Fruit fly (Drosophila melanogaster) whole organism, embryonic: Measurements from ENCODE around the gene neur.
A peak's percentile ranks its signal among the peaks of the same experiment; 100 is the strongest.

Experiments used
- ATbp ChIP-seq: fragments of 200-800 bp; sonication (Bioruptor generic); optimal IDR thresholded peaks from 2 replicates; lab custom pipeline; 2017; ENCODE audit warnings: missing biosample characterization, mild to moderate bottlenecking, missing genetic modification characterization, missing genetic modification reagents
- BtbVII ChIP-seq: fragments of 200-800 bp; sonication (Bioruptor generic); optimal IDR thresholded peaks from 3 replicates; lab custom pipeline; 2017; ENCODE audit warnings: missing biosample characterization, mild to moderate bottlenecking, missing genetic modification characterization
- CG10321 ChIP-seq: fragments of 200-800 bp; sonication (Bioruptor generic); IDR thresholded peaks from 2 replicates; pipeline ENCODE4 v1.3.6; 2022; ENCODE audit warnings: missing biosample characterization, missing genetic modification characterization
- CG10543 ChIP-seq: fragments of 200-800 bp; sonication (Bioruptor generic); optimal IDR thresholded peaks from 3 replicates; lab custom pipeline; 2017; ENCODE audit warnings: missing biosample characterization, mild to moderate bottlenecking, missing genetic modification characterization, moderate library complexity
- CG11093 ChIP-seq: fragments of 200-800 bp; sonication (Bioruptor generic); IDR thresholded peaks from 3 replicates; pipeline ENCODE4 v1.3.6; 2022; ENCODE audit warnings: missing biosample characterization, missing genetic modification characterization
- CG11723 ChIP-seq: fragments of 200-800 bp; sonication (Bioruptor generic); optimal IDR thresholded peaks from 2 replicates; lab custom pipeline; 2017; ENCODE audit warnings: missing biosample characterization, mild to moderate bottlenecking, missing genetic modification characterization
- CG13624 ChIP-seq: fragments of 200-800 bp; sonication (Bioruptor generic); optimal IDR thresholded peaks from 2 replicates; lab custom pipeline; 2016; ENCODE audit warnings: missing biosample characterization, missing genetic modification characterization
- CG1832 ChIP-seq: fragments of 200-800 bp; sonication (Bioruptor generic); optimal IDR thresholded peaks from 2 replicates; lab custom pipeline; 2017; ENCODE audit warnings: missing biosample characterization, mild to moderate bottlenecking, missing genetic modification characterization, inconsistent platforms
- CG2678 ChIP-seq: fragments of 200-800 bp; sonication (Bioruptor generic); optimal IDR thresholded peaks from 3 replicates; lab custom pipeline; 2019; ENCODE audit warnings: missing biosample characterization, mild to moderate bottlenecking, missing genetic modification characterization, moderate library complexity
- CG2712 ChIP-seq: fragments of 200-800 bp; optimal IDR thresholded peaks from 3 replicates; lab custom pipeline; 2019; ENCODE audit warnings: missing biosample characterization, mild to moderate bottlenecking, missing genetic modification characterization, moderate library complexity
- CG34224 ChIP-seq: fragments of 200-800 bp; sonication (Bioruptor generic); IDR thresholded peaks from 3 replicates; pipeline ENCODE4 v1.3.6; 2022; ENCODE audit warnings: missing biosample characterization, missing genetic modification characterization; ENCODE audit not compliant: partially characterized antibody
- CG7271 ChIP-seq: fragments of 200-800 bp; sonication (Bioruptor generic); optimal IDR thresholded peaks from 2 replicates; lab custom pipeline; 2018; ENCODE audit warnings: missing biosample characterization, mild to moderate bottlenecking, missing genetic modification characterization, moderate library complexity
- CG8281 ChIP-seq: fragments of 200-800 bp; sonication (Bioruptor generic); optimal IDR thresholded peaks from 2 replicates; lab custom pipeline; 2018; ENCODE audit warnings: missing biosample characterization, mild to moderate bottlenecking, missing genetic modification characterization, moderate library complexity
- CG8290 ChIP-seq, 3 experiments: fragments of 200-800 bp; sonication (Bioruptor generic); optimal IDR thresholded peaks; 2 replicates each; lab custom pipeline; 2016 to 2019; ENCODE audit warnings: missing biosample characterization in 3 of 3, missing genetic modification characterization in 3 of 3, mild to moderate bottlenecking in 2 of 3, moderate library complexity in 1 of 3
- CkIIα-i1 ChIP-seq: fragments of 200-800 bp; sonication (Bioruptor generic); IDR thresholded peaks from 2 replicates; pipeline ENCODE4 v1.3.6; 2022; ENCODE audit warnings: missing biosample characterization, missing genetic modification characterization
- GATAe ChIP-seq: fragments of 200-800 bp; sonication (Bioruptor generic); conservative IDR thresholded peaks from 2 replicates; pipeline ENCODE4 v1.3.6; 2022; ENCODE audit warnings: missing biosample characterization, missing genetic modification characterization
- HHEX ChIP-seq: fragments of 200-800 bp; sonication (Bioruptor generic); optimal IDR thresholded peaks from 3 replicates; lab custom pipeline; 2017; ENCODE audit warnings: missing biosample characterization, mild to moderate bottlenecking, missing genetic modification characterization, missing genetic modification reagents
- Hr78 ChIP-seq, 2 experiments: fragments of 200-800 bp in 1 of 2; fragments of >200 bp in 1 of 2; sonication (Bioruptor generic) in 1 of 2; optimal IDR thresholded peaks; 2 replicates each; lab custom pipeline; 2017 to 2019; ENCODE audit warnings: missing biosample characterization in 2 of 2, missing genetic modification characterization in 2 of 2, mild to moderate bottlenecking in 1 of 2, moderate library complexity in 1 of 2
- Jarid2 ChIP-seq: fragments of 200-800 bp; sonication (Bioruptor generic); optimal IDR thresholded peaks from 3 replicates; lab custom pipeline; 2017; ENCODE audit warnings: mild to moderate bottlenecking, missing biosample characterization, missing genetic modification reagents, missing genetic modification characterization
- Kr ChIP-seq: fragments of 200-800 bp; sonication (Bioruptor generic); optimal IDR thresholded peaks from 2 replicates; lab custom pipeline; 2017; ENCODE audit warnings: missing biosample characterization, mild to moderate bottlenecking, missing genetic modification characterization
- Lim3 ChIP-seq: fragments of 200-800 bp; sonication (Bioruptor generic); IDR thresholded peaks from 2 replicates; pipeline ENCODE4 v1.3.6; 2022; ENCODE audit warnings: missing biosample characterization, missing genetic modification characterization
- Myb ChIP-seq: fragments of 200-800 bp; sonication (Bioruptor generic); optimal IDR thresholded peaks from 2 replicates; lab custom pipeline; 2016; ENCODE audit warnings: missing biosample characterization, missing genetic modification characterization
- NFAT ChIP-seq: fragments of 200-800 bp; sonication (Bioruptor generic); IDR thresholded peaks from 2 replicates; pipeline ENCODE4 v1.3.6; 2022; ENCODE audit warnings: missing biosample characterization, missing genetic modification characterization
- NfI ChIP-seq: fragments of 200-800 bp; sonication (Bioruptor generic); optimal IDR thresholded peaks from 3 replicates; lab custom pipeline; 2018; ENCODE audit warnings: missing biosample characterization, mild to moderate bottlenecking, missing genetic modification characterization, moderate library complexity
- Spps ChIP-seq: fragments of 200-800 bp; sonication (Bioruptor generic); optimal IDR thresholded peaks from 2 replicates; lab custom pipeline; 2018; ENCODE audit warnings: missing biosample characterization, mild to moderate bottlenecking, missing genetic modification characterization
- al ChIP-seq: fragments of 200-800 bp; sonication (Bioruptor generic); IDR thresholded peaks from 2 replicates; pipeline ENCODE4 v1.3.6; 2022; ENCODE audit warnings: missing biosample characterization, missing genetic modification characterization
- aop ChIP-seq: fragments of 200-800 bp; sonication (Bioruptor generic); IDR thresholded peaks from 2 replicates; pipeline ENCODE4 v1.3.6; 2022; ENCODE audit warnings: missing biosample characterization, missing genetic modification characterization
- ap ChIP-seq: fragments of 200-800 bp; sonication (Bioruptor generic); IDR thresholded peaks from 2 replicates; pipeline ENCODE4 v1.3.6; 2022; ENCODE audit warnings: missing biosample characterization, missing genetic modification characterization
- ato ChIP-seq: fragments of 200-800 bp; sonication (Bioruptor generic); IDR thresholded peaks from 2 replicates; pipeline ENCODE4 v1.3.6; 2022; ENCODE audit warnings: missing biosample characterization, missing genetic modification characterization; ENCODE audit not compliant: partially characterized antibody
- az2 ChIP-seq: fragments of 200-800 bp; sonication (Bioruptor generic); optimal IDR thresholded peaks from 3 replicates; lab custom pipeline; 2016; ENCODE audit warnings: missing biosample characterization, missing genetic modification characterization
- bigmax ChIP-seq: fragments of 200-800 bp; sonication (Bioruptor generic); optimal IDR thresholded peaks from 2 replicates; lab custom pipeline; 2018; ENCODE audit warnings: missing biosample characterization, mild to moderate bottlenecking, missing genetic modification characterization
- emc ChIP-seq: fragments of 200-800 bp; sonication (Bioruptor generic); optimal IDR thresholded peaks from 2 replicates; lab custom pipeline; 2016; ENCODE audit warnings: missing biosample characterization, missing genetic modification characterization
- eve ChIP-seq, 2 experiments: fragments of >200 bp; optimal IDR thresholded peaks; 2 replicates each; lab custom pipeline; 2017; ENCODE audit warnings: missing biosample characterization in 2 of 2, missing genetic modification characterization in 2 of 2
- fu2 ChIP-seq: fragments of 200-800 bp; sonication (Bioruptor generic); optimal IDR thresholded peaks from 2 replicates; lab custom pipeline; 2016; ENCODE audit warnings: missing biosample characterization, missing genetic modification characterization
- hth ChIP-seq: fragments of >200 bp; optimal IDR thresholded peaks from 2 replicates; lab custom pipeline; 2017; ENCODE audit warnings: inconsistent platforms
- ind ChIP-seq: fragments of 200-800 bp; sonication (Bioruptor generic); optimal IDR thresholded peaks from 3 replicates; lab custom pipeline; 2016; ENCODE audit warnings: missing biosample characterization, missing genetic modification characterization
- oc ChIP-seq: fragments of 200-800 bp; sonication (Bioruptor generic); optimal IDR thresholded peaks from 2 replicates; lab custom pipeline; 2018; ENCODE audit warnings: missing biosample characterization, mild to moderate bottlenecking, missing genetic modification characterization, moderate library complexity
- pho ChIP-seq: fragments of 200-800 bp; sonication (Bioruptor generic); optimal IDR thresholded peaks from 2 replicates; lab custom pipeline; 2016; ENCODE audit warnings: missing biosample characterization, missing genetic modification characterization
- prd ChIP-seq, 3 experiments: fragments of >200 bp in 2 of 3; fragments of 200-800 bp in 1 of 3; sonication (Bioruptor generic) in 1 of 3; optimal IDR thresholded peaks in 2 of 3; IDR thresholded peaks in 1 of 3; 2 replicates in 2 of 3; 3 replicates in 1 of 3; pipeline versions ENCODE4 v1.3.6 to Lab custom; 2017 to 2022; ENCODE audit warnings: missing biosample characterization in 1 of 3, missing genetic modification characterization in 1 of 3
- psq ChIP-seq: fragments of 200-800 bp; sonication (Bioruptor generic); optimal IDR thresholded peaks from 2 replicates; lab custom pipeline; 2017; ENCODE audit warnings: missing biosample characterization, missing genetic modification characterization
- rib ChIP-seq: fragments of 200-800 bp; sonication (Bioruptor generic); IDR thresholded peaks from 2 replicates; pipeline ENCODE4 v1.3.6; 2022; ENCODE audit warnings: missing biosample characterization, missing genetic modification characterization
- salm ChIP-seq: fragments of 200-800 bp; sonication (Bioruptor generic); optimal IDR thresholded peaks from 2 replicates; lab custom pipeline; 2018; ENCODE audit warnings: missing biosample characterization, mild to moderate bottlenecking, missing genetic modification characterization
- sc ChIP-seq, 3 experiments: fragments of >200 bp in 2 of 3; fragments of 200-800 bp in 1 of 3; sonication (Bioruptor generic) in 1 of 3; optimal IDR thresholded peaks; 2 replicates in 2 of 3; 3 replicates in 1 of 3; lab custom pipeline; 2017; ENCODE audit warnings: mild to moderate bottlenecking in 1 of 3, missing biosample characterization in 1 of 3, missing genetic modification characterization in 1 of 3, missing genetic modification reagents in 1 of 3
- sug ChIP-seq: fragments of 200-800 bp; optimal IDR thresholded peaks from 2 replicates; lab custom pipeline; 2019; ENCODE audit warnings: missing biosample characterization, mild to moderate bottlenecking, missing genetic modification characterization, moderate library complexity
- tap ChIP-seq: fragments of 200-800 bp; optimal IDR thresholded peaks from 3 replicates; lab custom pipeline; 2019; ENCODE audit warnings: missing biosample characterization, mild to moderate bottlenecking, missing genetic modification characterization, moderate library complexity
- toy ChIP-seq: fragments of 200-800 bp; sonication (Bioruptor generic); IDR thresholded peaks from 2 replicates; pipeline ENCODE4 v1.3.6; 2022; ENCODE audit warnings: missing biosample characterization, missing genetic modification characterization
- ttk ChIP-seq: fragments of 200-800 bp; sonication (Bioruptor generic); IDR thresholded peaks from 2 replicates; pipeline ENCODE4 v2.1.2; 2022; ENCODE audit warnings: missing biosample characterization, missing genetic modification characterization
- vvl ChIP-seq: fragments of 200-800 bp; sonication (Bioruptor generic); IDR thresholded peaks from 2 replicates; pipeline ENCODE4 v1.3.6; 2022; ENCODE audit warnings: missing biosample characterization, missing genetic modification characterization
- zen2 ChIP-seq: fragments of 200-800 bp; sonication (Bioruptor generic); IDR thresholded peaks from 3 replicates; pipeline ENCODE4 v1.3.6; 2022; ENCODE audit warnings: missing biosample characterization, missing genetic modification characterization; ENCODE audit not compliant: partially characterized antibody

The neur gene

dm6 chr3R:9038652-9039051 is 619 bp downstream of the neur start, which contains the start of gene hyx (continued):
- TF ChIP-seq CG13624 (GFP tag; lab: Kevin White, UChicago) (peak; percentile 49), CG34224 (peak; percentile 86), CkIIα-i1 (GFP tag; lab: Robert Waterston, UW) (no peak), NfI (GFP tag; lab: Kevin White, UChicago) (peak; percentile 40), CG2678 (tag; lab: Kevin White, UChicago) (no peak), CG2712 (tag; lab: Kevin White, UChicago) (peak; percentile 59), ato (peak; percentile 58; the same call in 1 of the 2 replicates), tap (peak; percentile 30), prd (optimal IDR thresholded peaks at IDR 0.05; lab: Kevin White, UChicago) (no peak), prd (GFP tag; IDR thresholded peaks at IDR 0.05; lab: Robert Waterston, UW) (peak; percentile 38; the same call in 1 of the 3 replicates), ATbp (GFP tag; lab: Kevin White, UChicago) (no peak), HHEX (no peak), CG10543 (GFP tag; lab: Kevin White, UChicago) (peak; percentile 29), ttk (GFP tag; lab: Robert Waterston, UW) (peak; percentile 29; the same call in 1 of the 2 replicates), eve (GFP tag; optimal IDR thresholded peaks at IDR 0.05; lab: Kevin White, UChicago) (no peak), sc (optimal IDR thresholded peaks at IDR 0.05; lab: Kevin White, UChicago) (no peak), sc (GFP tag; optimal IDR thresholded peaks at IDR 0.05; lab: Kevin White, UChicago) (no peak), Jarid2 (GFP tag; lab: Kevin White, UChicago) (no peak), GATAe (no peak), zen2 (GFP tag; lab: Robert Waterston, UW) (no peak; the same call in 1 of the 3 replicates), CG7271 (tag; lab: Kevin White, UChicago) (no peak), psq (GFP tag; lab: Kevin White, UChicago) (no peak), al (GFP tag; lab: Robert Waterston, UW) (0 out of 2 replicates have a peak, but pooled peaks have one; percentile 31), salm (tag; lab: Kevin White, UChicago) (no peak), az2 (GFP tag; lab: Kevin White, UChicago) (peak; percentile 49), aop (GFP tag; lab: Robert Waterston, UW) (no peak), CG8290 (GFP tag; optimal IDR thresholded peaks at IDR 0.05; lab: Kevin White, UChicago) (peak; percentile 27), CG8290 (tag; optimal IDR thresholded peaks at IDR 0.05; lab: Kevin White, UChicago) (peak in 1 of 2 experiments; percentile 86), rib (no peak), BtbVII (no peak), Lim3 (GFP tag; lab: Robert Waterston, UW) (no peak), CG11093 (no peak), CG11723 (no peak), Myb (GFP tag; lab: Kevin White, UChicago) (peak; percentile 40), Spps (tag; lab: Kevin White, UChicago) (no peak), ind (peak; percentile 23), CG8281 (tag; lab: Kevin White, UChicago) (no peak), sug (tag; lab: Kevin White, UChicago) (peak; percentile 61), fu2 (GFP tag; lab: Kevin White, UChicago) (no peak), NFAT (GFP tag; lab: Robert Waterston, UW) (peak; percentile 58; the same call in 1 of the 2 replicates), toy (no peak), hth (lab: Kevin White, UChicago) (no peak), Kr (GFP tag; lab: Kevin White, UChicago) (no peak), vvl (GFP tag; lab: Robert Waterston, UW) (peak; percentile 58; the same call in 1 of the 2 replicates), bigmax (GFP tag; lab: Kevin White, UChicago) (no peak), Hr78 (GFP tag; optimal IDR thresholded peaks at IDR 0.05; lab: Kevin White, UChicago) (peak in 1 of 2 experiments; percentile 88), emc (GFP tag; lab: Kevin White, UChicago) (no peak), CG1832 (GFP tag; lab: Kevin White, UChicago) (no peak), CG10321 (GFP tag; lab: Robert Waterston, UW) (no peak), pho (GFP tag; lab: Kevin White, UChicago) (peak; percentile 30), ap (GFP tag; lab: Robert Waterston, UW) (no peak), oc (peak; percentile 44)
